Fruit fly (Drosophila melanogaster) whole organism, pupa: ENCODE measurements around the gene Gas41.

Experiments
- CG4496 ChIP-seq: fragments of 200-800 bp; sonication (Bioruptor generic); IDR thresholded peaks from 3 replicates; pipeline ENCODE4 v1.3.6; 2022; ENCODE audit warnings: missing biosample characterization, missing genetic modification characterization
- CG8159 ChIP-seq: fragments of 200-800 bp; sonication (Bioruptor generic); optimal IDR thresholded peaks from 3 replicates; lab custom pipeline; 2018; ENCODE audit warnings: missing biosample characterization, mild to moderate bottlenecking, missing genetic modification characterization, moderate library complexity
- EcR ChIP-seq: fragments of 200-800 bp; sonication (Bioruptor generic); optimal IDR thresholded peaks from 3 replicates; lab custom pipeline; 2019; ENCODE audit warnings: missing biosample characterization, missing genetic modification characterization, mild to moderate bottlenecking, moderate library complexity, missing genetic modification reagents

DNA sequence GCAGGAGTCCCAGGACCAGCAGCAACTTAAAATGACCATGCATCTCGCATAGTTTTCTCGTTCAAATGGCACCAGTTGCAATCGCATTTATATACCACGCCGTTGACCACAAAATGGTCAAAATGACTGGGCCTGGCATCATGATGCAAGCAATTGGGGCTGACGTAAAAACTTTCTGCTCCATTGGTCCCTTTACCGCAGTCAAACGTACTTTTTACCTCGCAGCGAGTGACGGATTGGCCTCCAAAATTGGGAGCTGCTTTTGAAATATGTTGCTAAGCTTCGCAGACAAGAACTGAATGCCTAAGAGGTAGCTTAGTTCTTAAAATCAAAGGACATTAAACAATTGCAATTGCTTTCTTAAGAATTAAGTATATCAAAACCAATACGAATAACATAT lies 33.7 kb downstream of the Gas41 start, which contains the start of gene CG32829:
- TF ChIP-seq EcR (GFP tag; lab: Kevin White, UChicago) (no peak), CG8159 (tag; lab: Kevin White, UChicago) (no peak), CG4496 (GFP tag; lab: Robert Waterston, UW) (no peak)
